Worm (Caenorhabditis elegans) whole organism, L1 larva: ENCODE measurements around the gene Y51H7C.41.

Experiments used
- lin-39 ChIP-seq: fragments of 150-350 bp; optimal IDR thresholded peaks from 2 replicates; lab custom pipeline; 2014; ENCODE audit warnings: missing biosample characterization, missing genetic modification reagents, missing genetic modification characterization
- nhr-77 ChIP-seq: fragments of 150-350 bp; optimal IDR thresholded peaks from 2 replicates; lab custom pipeline; 2014; ENCODE audit warnings: missing biosample characterization, missing genetic modification characterization

DNA sequence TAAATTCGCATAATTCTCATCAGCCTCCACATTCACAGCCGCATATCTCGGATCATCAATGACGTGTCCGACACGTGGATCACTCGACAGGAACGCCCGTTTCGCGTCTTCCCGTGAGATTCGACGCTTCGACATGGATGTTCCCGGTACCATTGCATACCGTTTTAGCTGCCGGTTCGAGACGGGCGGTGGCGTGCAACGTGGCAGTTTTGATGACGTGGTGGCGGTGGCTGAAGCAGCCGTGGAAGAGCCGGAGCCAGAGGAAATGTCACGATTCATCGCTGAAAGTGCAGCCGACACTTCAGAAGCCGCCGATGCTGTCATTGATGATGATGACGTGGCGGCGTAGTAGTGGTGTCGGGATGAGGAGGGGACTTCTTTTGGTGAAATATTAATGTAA lies 31.6 kb upstream of the Y51H7C.41 start:
- no peak for TF ChIP-seq lin-39 (tag; lab: Kevin White, UChicago)
- no peak for TF ChIP-seq nhr-77 (tag; lab: Kevin White, UChicago)
